Fruit fly (Drosophila melanogaster) whole organism, wandering third instar larva: ENCODE results near the gene Xe7.

ENCODE experiments used
- Abd-B ChIP-seq: fragments of >200 bp; optimal IDR thresholded peaks from 2 replicates; lab custom pipeline; 2017; ENCODE audit warnings: missing biosample characterization, missing genetic modification characterization
- CG32264 ChIP-seq: fragments of 200-800 bp; sonication (Bioruptor generic); optimal IDR thresholded peaks from 2 replicates; lab custom pipeline; 2016; ENCODE audit warnings: missing biosample characterization, missing genetic modification characterization
- CG9705 ChIP-seq: fragments of 200-800 bp; sonication (Bioruptor generic); optimal IDR thresholded peaks from 2 replicates; lab custom pipeline; 2018; ENCODE audit warnings: missing biosample characterization, mild to moderate bottlenecking, missing genetic modification characterization
- CrebA ChIP-seq: fragments of 200-800 bp; sonication (Bioruptor generic); optimal IDR thresholded peaks from 2 replicates; lab custom pipeline; 2016; ENCODE audit warnings: missing biosample characterization, mild to moderate bottlenecking, missing genetic modification characterization, borderline replicate concordance
- Dfd ChIP-seq: fragments of >200 bp; optimal IDR thresholded peaks from 2 replicates; lab custom pipeline; 2017; ENCODE audit warnings: missing biosample characterization, missing genetic modification characterization
- Dif ChIP-seq: fragments of 200-275, 200-300 bp; sonication (Bioruptor generic); optimal IDR thresholded peaks from 2 replicates; lab custom pipeline; 2018; ENCODE audit warnings: missing biosample characterization, missing genetic modification characterization; ENCODE audit not compliant: partially characterized antibody
- GATAd ChIP-seq: sonication (Bioruptor generic); optimal IDR thresholded peaks from 2 replicates; lab custom pipeline; 2016; ENCODE audit warnings: missing biosample characterization, missing genetic modification characterization
- HLH106 ChIP-seq: fragments of 200-800 bp; optimal IDR thresholded peaks from 3 replicates; lab custom pipeline; 2019; ENCODE audit warnings: missing biosample characterization, mild to moderate bottlenecking, missing genetic modification characterization, moderate library complexity
- Hnf4 ChIP-seq: fragments of 200-800 bp; sonication (Bioruptor generic); optimal IDR thresholded peaks from 2 replicates; lab custom pipeline; 2016; ENCODE audit warnings: missing biosample characterization, mild to moderate bottlenecking, missing genetic modification characterization
- Hr78 ChIP-seq: fragments of >200 bp; optimal IDR thresholded peaks from 2 replicates; lab custom pipeline; 2017; ENCODE audit warnings: missing biosample characterization, missing genetic modification characterization
- Hr83 ChIP-seq: fragments of 200-300 bp; sonication (Bioruptor generic); optimal IDR thresholded peaks from 2 replicates; lab custom pipeline; 2016; ENCODE audit warnings: missing biosample characterization, mild to moderate bottlenecking, missing genetic modification characterization, moderate library complexity; ENCODE audit not compliant: poor library complexity, severe bottlenecking
- Jra ChIP-seq: sonication (Bioruptor generic); optimal IDR thresholded peaks from 2 replicates; lab custom pipeline; 2016; ENCODE audit warnings: missing biosample characterization, missing genetic modification characterization
- Mio ChIP-seq: sonication (Bioruptor generic); optimal IDR thresholded peaks from 2 replicates; lab custom pipeline; 2016; ENCODE audit warnings: missing biosample characterization, missing genetic modification characterization
- Myc ChIP-seq: fragments of >200 bp; optimal IDR thresholded peaks from 2 replicates; lab custom pipeline; 2017
- N ChIP-seq: fragments of >200 bp; optimal IDR thresholded peaks from 2 replicates; lab custom pipeline; 2018; ENCODE audit warnings: missing biosample characterization, missing external identifiers, missing genetic modification characterization
- OdsH ChIP-seq: fragments of 200-800 bp; sonication (Bioruptor generic); optimal IDR thresholded peaks from 2 replicates; lab custom pipeline; 2016; ENCODE audit warnings: missing biosample characterization, mild to moderate bottlenecking, missing genetic modification characterization
- Rel ChIP-seq, 2 experiments: fragments of 200-800 bp; sonication (Bioruptor generic) in 1 of 2; optimal IDR thresholded peaks; 2 replicates in 1 of 2; 3 replicates in 1 of 2; lab custom pipeline; 2016 to 2019; ENCODE audit warnings: mild to moderate bottlenecking in 2 of 2, missing biosample characterization in 2 of 2, missing genetic modification characterization in 2 of 2, moderate library complexity in 1 of 2
- Sp1 ChIP-seq: fragments of 200-800 bp; sonication (Bioruptor generic); optimal IDR thresholded peaks from 3 replicates; lab custom pipeline; 2019; ENCODE audit warnings: missing biosample characterization, mild to moderate bottlenecking, missing genetic modification characterization, moderate library complexity
- Vsx2 ChIP-seq: fragments of 200-300, 225-300 bp; sonication (Bioruptor generic); optimal IDR thresholded peaks from 2 replicates; lab custom pipeline; 2018; ENCODE audit warnings: missing biosample characterization, missing genetic modification characterization; ENCODE audit not compliant: partially characterized antibody
- br ChIP-seq: fragments of 200-800 bp; sonication (Bioruptor generic); optimal IDR thresholded peaks from 2 replicates; lab custom pipeline; 2016; ENCODE audit warnings: missing biosample characterization, missing genetic modification characterization
- brk ChIP-seq: fragments of 200-800 bp; sonication (Bioruptor generic); optimal IDR thresholded peaks from 2 replicates; lab custom pipeline; 2016; ENCODE audit warnings: missing biosample characterization, mild to moderate bottlenecking, missing genetic modification characterization
- dl ChIP-seq, 2 experiments: fragments of 175-275, 200-275 bp in 1 of 2; fragments of 200-275 bp in 1 of 2; sonication (Bioruptor generic); optimal IDR thresholded peaks; lab custom pipeline; 2018; ENCODE audit warnings: mild to moderate bottlenecking in 2 of 2, missing biosample characterization in 2 of 2, missing genetic modification characterization in 2 of 2, moderate library complexity in 2 of 2; ENCODE audit not compliant: partially characterized antibody in 2 of 2, insufficient read depth in 1 of 2
- dmrt93B ChIP-seq: fragments of 200-800 bp; sonication (Bioruptor generic); optimal IDR thresholded peaks from 2 replicates; lab custom pipeline; 2018; ENCODE audit warnings: missing biosample characterization, mild to moderate bottlenecking, missing genetic modification characterization
- dsf ChIP-seq: sonication (Bioruptor generic); optimal IDR thresholded peaks from 2 replicates; lab custom pipeline; 2016; ENCODE audit warnings: missing biosample characterization, missing genetic modification characterization, borderline replicate concordance
- ey ChIP-seq: fragments of 200-800 bp; sonication (Bioruptor generic); optimal IDR thresholded peaks from 2 replicates; lab custom pipeline; 2016; ENCODE audit warnings: missing biosample characterization, missing genetic modification characterization
- foxo ChIP-seq, 2 experiments: fragments of 200-800 bp; sonication (Bioruptor generic); optimal IDR thresholded peaks; 2 replicates in 1 of 2; 3 replicates in 1 of 2; lab custom pipeline; 2016 to 2017; ENCODE audit warnings: missing biosample characterization in 2 of 2, missing genetic modification characterization in 2 of 2
- fru ChIP-seq: fragments of 200-800 bp; sonication (Bioruptor generic); optimal IDR thresholded peaks from 3 replicates; lab custom pipeline; 2016; ENCODE audit warnings: missing biosample characterization, mild to moderate bottlenecking, missing genetic modification characterization
- h ChIP-seq: fragments of 200-800 bp; sonication (Bioruptor generic); optimal IDR thresholded peaks from 3 replicates; lab custom pipeline; 2016; ENCODE audit warnings: missing biosample characterization, mild to moderate bottlenecking, missing genetic modification characterization
- jim ChIP-seq: fragments of 175-275, 200-325 bp; sonication (Bioruptor generic); optimal IDR thresholded peaks from 2 replicates; lab custom pipeline; 2016; ENCODE audit warnings: missing biosample characterization, mild to moderate bottlenecking, missing genetic modification characterization
- lola ChIP-seq: fragments of >200 bp; optimal IDR thresholded peaks from 2 replicates; lab custom pipeline; 2017; ENCODE audit warnings: missing biosample characterization, missing genetic modification characterization
- pan ChIP-seq: fragments of >200 bp; optimal IDR thresholded peaks from 2 replicates; lab custom pipeline; 2017
- psq ChIP-seq: fragments of 200-800 bp; sonication (Bioruptor generic); optimal IDR thresholded peaks from 3 replicates; lab custom pipeline; 2017; ENCODE audit warnings: missing biosample characterization, mild to moderate bottlenecking, missing genetic modification characterization, moderate library complexity
- rgr ChIP-seq: fragments of 200-800 bp; sonication (Bioruptor generic); optimal IDR thresholded peaks from 3 replicates; lab custom pipeline; 2016; ENCODE audit warnings: missing biosample characterization, mild to moderate bottlenecking, missing genetic modification characterization
- sage ChIP-seq: fragments of 200-800 bp; sonication (Bioruptor generic); optimal IDR thresholded peaks from 2 replicates; lab custom pipeline; 2016; ENCODE audit warnings: missing biosample characterization, mild to moderate bottlenecking, missing genetic modification characterization
- sv ChIP-seq: fragments of 200-800 bp; sonication (Bioruptor generic); optimal IDR thresholded peaks from 3 replicates; lab custom pipeline; 2016; ENCODE audit warnings: missing biosample characterization, missing genetic modification characterization
- tai ChIP-seq: sonication (Bioruptor generic); optimal IDR thresholded peaks from 2 replicates; lab custom pipeline; 2016; ENCODE audit warnings: missing biosample characterization, missing genetic modification characterization
- usp ChIP-seq: fragments of >200 bp; optimal IDR thresholded peaks from 2 replicates; lab custom pipeline; 2017; ENCODE audit warnings: missing biosample characterization, missing genetic modification characterization
- woc ChIP-seq: sonication (Bioruptor generic); optimal IDR thresholded peaks from 2 replicates; lab custom pipeline; 2016; ENCODE audit warnings: missing biosample characterization, mild to moderate bottlenecking, missing genetic modification characterization

Xe7 gene

DNA sequence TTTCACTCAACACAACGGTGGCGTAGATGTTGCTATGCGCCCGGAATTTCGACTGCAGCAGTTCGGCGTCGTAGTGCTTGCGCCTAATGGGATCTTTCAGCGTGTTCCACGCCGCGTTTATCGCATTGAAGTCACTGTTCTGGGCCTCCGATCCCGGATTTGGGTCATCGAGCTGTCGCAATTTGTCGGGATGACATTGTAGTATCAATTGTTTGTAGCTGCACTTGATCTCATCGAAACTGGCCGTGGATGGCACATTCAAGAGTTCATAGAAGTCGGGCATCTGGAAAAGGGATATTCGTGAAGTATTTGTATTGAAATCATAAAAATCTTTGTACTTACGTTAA is 46.8 kb downstream of the Xe7 start:
- TF ChIP-seq rgr (GFP tag; lab: Kevin White, UChicago): no peak
- TF ChIP-seq jim (GFP tag; lab: Kevin White, UChicago): no peak
- TF ChIP-seq fru: no peak
- no peak for TF ChIP-seq Abd-B (GFP tag; lab: Kevin White, UChicago)
- TF ChIP-seq Vsx2: no peak
- TF ChIP-seq lola (GFP tag; lab: Kevin White, UChicago): no peak
- TF ChIP-seq Hnf4 (GFP tag; lab: Kevin White, UChicago): no peak
- no peak for TF ChIP-seq N (GFP tag; lab: Kevin White, UChicago)
- TF ChIP-seq woc (GFP tag; lab: Kevin White, UChicago): no peak
- TF ChIP-seq Dfd (GFP tag; lab: Kevin White, UChicago): no peak
- no peak for TF ChIP-seq OdsH
- TF ChIP-seq h (GFP tag; lab: Kevin White, UChicago): no peak
- TF ChIP-seq dsf (GFP tag; lab: Kevin White, UChicago): no peak
- no peak for TF ChIP-seq sv (GFP tag; lab: Kevin White, UChicago)
- no peak for TF ChIP-seq psq (GFP tag; lab: Kevin White, UChicago)
- TF ChIP-seq GATAd (GFP tag; lab: Kevin White, UChicago): no peak
- no peak for TF ChIP-seq pan (lab: Kevin White, UChicago)

DNA sequence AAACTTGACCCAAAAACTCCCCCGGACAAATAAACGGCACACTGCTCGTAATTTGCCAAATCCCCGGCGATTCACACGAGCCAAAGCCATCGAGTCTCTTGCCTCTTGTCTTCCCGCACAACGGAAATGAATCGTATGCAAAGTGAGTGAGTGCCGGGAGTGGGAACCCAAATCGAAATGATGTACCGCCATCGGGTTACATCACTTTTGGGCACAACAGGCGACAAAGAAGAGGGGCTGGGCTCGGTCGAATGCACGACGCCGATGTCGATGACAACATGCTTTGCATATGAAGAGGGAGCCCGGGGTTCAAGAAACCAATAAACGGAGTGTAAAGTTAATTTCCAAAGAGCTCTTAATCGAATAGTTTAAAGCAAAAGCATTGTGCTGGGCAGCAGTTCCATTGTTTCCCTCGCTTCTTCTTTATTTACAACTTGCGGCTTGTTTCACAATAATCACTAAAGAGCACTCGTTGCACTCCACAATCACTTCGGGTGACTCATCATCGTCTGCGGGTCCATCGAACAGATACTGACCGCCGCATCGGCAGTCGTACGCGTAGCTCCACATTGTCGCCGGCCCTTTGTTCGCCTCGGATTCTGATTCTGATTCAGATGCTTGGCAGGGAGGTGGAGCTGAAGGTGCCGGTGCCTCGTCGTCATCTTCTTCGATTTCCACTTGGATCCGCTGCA is 47.3 kb downstream of the Xe7 start:
- TF ChIP-seq Sp1 (GFP tag; lab: Kevin White, UChicago) (no peak), Rel (GFP tag; optimal IDR thresholded peaks at IDR 0.05; lab: Kevin White, UChicago) (no peak), Rel (tag; optimal IDR thresholded peaks at IDR 0.05; lab: Kevin White, UChicago) (peak; percentile 15)

dm6 chr3R:5620387-5620956 is 48.7 kb downstream of the Xe7 start:
- peak in 1 of 2 experiments; percentile 68 for TF ChIP-seq foxo (GFP tag; optimal IDR thresholded peaks at IDR 0.05; lab: Kevin White, UChicago)
- TF ChIP-seq CG32264 (GFP tag; lab: Kevin White, UChicago): no peak
- TF ChIP-seq usp (GFP tag; lab: Kevin White, UChicago): no peak
- peak; percentile 58 for TF ChIP-seq psq (GFP tag; lab: Kevin White, UChicago)
- no peak for TF ChIP-seq Dif (GFP tag; lab: Kevin White, UChicago)
- peak; percentile 32 for TF ChIP-seq woc (GFP tag; lab: Kevin White, UChicago)
- TF ChIP-seq N (GFP tag; lab: Kevin White, UChicago): no peak
- no peak for TF ChIP-seq sage (GFP tag; lab: Kevin White, UChicago)
- no peak for TF ChIP-seq Rel (GFP tag; optimal IDR thresholded peaks at IDR 0.05; lab: Kevin White, UChicago)
- TF ChIP-seq Rel (tag; optimal IDR thresholded peaks at IDR 0.05; lab: Kevin White, UChicago): no peak
- TF ChIP-seq pan (lab: Kevin White, UChicago): no peak
- peak; percentile 38 for TF ChIP-seq HLH106 (tag; lab: Kevin White, UChicago)
- TF ChIP-seq h (GFP tag; lab: Kevin White, UChicago): peak; percentile 71
- no peak for TF ChIP-seq dsf (GFP tag; lab: Kevin White, UChicago)
- no peak for TF ChIP-seq CrebA
- no peak for TF ChIP-seq lola (GFP tag; lab: Kevin White, UChicago)
- TF ChIP-seq Hr83: peak; percentile 60
- peak; percentile 72 for TF ChIP-seq rgr (GFP tag; lab: Kevin White, UChicago)
- TF ChIP-seq dmrt93B (GFP tag; lab: Kevin White, UChicago): peak; percentile 41
- TF ChIP-seq brk (GFP tag; lab: Kevin White, UChicago): no peak
- TF ChIP-seq Jra (GFP tag; lab: Kevin White, UChicago): no peak
- TF ChIP-seq Hr78 (GFP tag; lab: Kevin White, UChicago): no peak
- peak; percentile 8 for TF ChIP-seq br (GFP tag; lab: Kevin White, UChicago)
- TF ChIP-seq sv (GFP tag; lab: Kevin White, UChicago): peak; percentile 60
- no peak for TF ChIP-seq Vsx2
- peak; percentile 3 for TF ChIP-seq Mio (GFP tag; lab: Kevin White, UChicago)
- TF ChIP-seq GATAd (GFP tag; lab: Kevin White, UChicago): no peak
- TF ChIP-seq CG9705 (GFP tag; lab: Kevin White, UChicago): no peak
- no peak for TF ChIP-seq Dfd (GFP tag; lab: Kevin White, UChicago)
- no peak for TF ChIP-seq tai (GFP tag; lab: Kevin White, UChicago)
- peak; percentile 22 for TF ChIP-seq Hnf4 (GFP tag; lab: Kevin White, UChicago)
- TF ChIP-seq dl (GFP tag; optimal IDR thresholded peaks at IDR 0.05; lab: Kevin White, UChicago; ENCODE audit: insufficient read depth in 1 of 2, partially characterized antibody in 2 of 2): no peak
- peak; percentile 67 for TF ChIP-seq fru
- TF ChIP-seq jim (GFP tag; lab: Kevin White, UChicago): no peak
- TF ChIP-seq ey (GFP tag; lab: Kevin White, UChicago): peak; percentile 67
- TF ChIP-seq OdsH: peak; percentile 59
- TF ChIP-seq Myc: no peak
- TF ChIP-seq Sp1 (GFP tag; lab: Kevin White, UChicago): peak; percentile 50
- no peak for TF ChIP-seq Abd-B (GFP tag; lab: Kevin White, UChicago)
